Worm (Caenorhabditis elegans): ENCODE data around the gene R09A8.2.

R09A8.2 gene

DNA sequence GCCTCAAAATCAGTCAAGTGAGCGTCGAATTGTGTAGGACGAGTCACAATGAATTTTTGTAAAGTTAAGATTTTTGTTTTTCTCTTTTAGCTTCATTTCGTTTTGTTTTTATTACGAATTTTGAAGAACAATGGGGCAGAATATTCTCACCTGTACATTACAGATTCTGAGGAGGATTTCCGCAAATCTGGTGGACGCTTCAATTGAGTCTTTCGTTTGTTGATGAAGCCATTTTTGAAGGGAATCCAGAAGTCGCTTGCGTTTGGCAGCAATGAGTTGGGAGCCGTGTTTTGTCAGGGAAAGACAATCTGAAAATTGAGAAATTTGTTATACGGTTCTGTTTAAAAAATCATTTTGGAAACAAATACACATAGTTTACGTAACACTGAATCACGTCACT is 45.2 kb downstream of the R09A8.2 start:
- TF ChIP-seq ztf-11 (tag; optimal IDR thresholded peaks at IDR 0.05) (no peak), zip-8 (tag; optimal IDR thresholded peaks at IDR 0.05) (no peak), nhr-2 (tag; optimal IDR thresholded peaks at IDR 0.05) (no peak), blmp-1 (tag; optimal IDR thresholded peaks at IDR 0.05) (no peak), snpc-4 (tag; optimal IDR thresholded peaks at IDR 0.05) (no peak), lin-13 (tag; optimal IDR thresholded peaks at IDR 0.05) (no peak), M03D4.4 (tag; optimal IDR thresholded peaks at IDR 0.05) (no peak), bed-3 (GFP tag; optimal IDR thresholded peaks at IDR 0.05) (no peak), drap-1 (GFP tag; optimal IDR thresholded peaks at IDR 0.05) (no peak), flh-1 (GFP tag; optimal IDR thresholded peaks at IDR 0.05) (no peak), unc-62 (GFP tag; optimal IDR thresholded peaks at IDR 0.05) (no peak), mep-1 (tag; optimal IDR thresholded peaks at IDR 0.05) (no peak), ceh-83 (GFP tag; optimal IDR thresholded peaks at IDR 0.05) (no peak), cnd-1 (tag; optimal IDR thresholded peaks at IDR 0.05) (no peak), elt-3 (tag; optimal IDR thresholded peaks at IDR 0.05) (no peak), lsy-2 (tag; optimal IDR thresholded peaks at IDR 0.05) (no peak), ceh-39 (tag; optimal IDR thresholded peaks at IDR 0.05) (no peak), lin-32 (GFP tag; optimal IDR thresholded peaks at IDR 0.05) (no peak)

DNA sequence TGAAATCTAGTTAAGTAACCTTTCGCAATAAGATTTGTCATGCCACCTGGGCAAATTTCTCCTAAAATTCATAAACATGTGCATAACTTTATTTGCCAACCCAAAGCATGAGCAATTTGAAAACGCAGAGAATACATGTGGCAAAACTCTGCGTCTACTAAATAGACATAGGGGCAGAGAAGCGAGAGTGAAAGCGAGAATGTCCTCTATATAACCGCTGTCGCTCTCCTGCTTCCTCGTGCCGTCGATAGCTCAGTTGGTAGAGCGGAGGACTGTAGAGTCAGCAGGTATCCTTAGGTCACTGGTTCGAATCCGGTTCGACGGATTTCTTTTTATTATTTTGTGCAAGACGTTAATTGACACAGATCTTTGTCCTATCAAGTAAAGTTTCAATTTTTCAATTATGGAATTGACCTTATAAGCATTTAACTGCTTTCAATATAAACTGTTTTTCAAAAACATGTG is 45.8 kb downstream of the R09A8.2 start:
- peak; percentile 96 for TF ChIP-seq sptf-1 (tag; optimal IDR thresholded peaks at IDR 0.05)
- TF ChIP-seq ztf-11 (tag; optimal IDR thresholded peaks at IDR 0.05), result peak; percentile 69
- peak; percentile 60 for TF ChIP-seq nhr-28 (tag; optimal IDR thresholded peaks at IDR 0.05)
- peak; percentile 26 for TF ChIP-seq ceh-39 (tag; optimal IDR thresholded peaks at IDR 0.05)
- peak; percentile 89 for TF ChIP-seq sem-2 (GFP tag; optimal IDR thresholded peaks at IDR 0.05)
- peak; percentile 95 for TF ChIP-seq M03D4.4 (tag; optimal IDR thresholded peaks at IDR 0.05)
- peak; percentile 80 for TF ChIP-seq ces-1 (GFP tag; optimal IDR thresholded peaks at IDR 0.05)
- peak; percentile 57 for TF ChIP-seq lin-13 (tag; optimal IDR thresholded peaks at IDR 0.05)
- peak; percentile 19 for TF ChIP-seq mab-5 (tag; optimal IDR thresholded peaks at IDR 0.05)
- peak; percentile 86 for TF ChIP-seq lin-32 (GFP tag; optimal IDR thresholded peaks at IDR 0.05)
- no peak for TF ChIP-seq blmp-1 (tag; optimal IDR thresholded peaks at IDR 0.05)
- TF ChIP-seq ceh-83 (GFP tag; optimal IDR thresholded peaks at IDR 0.05), result peak; percentile 96
- TF ChIP-seq hlh-1 (tag; optimal IDR thresholded peaks at IDR 0.05), result peak; percentile 61
- peak; percentile 85 for TF ChIP-seq flh-1 (GFP tag; optimal IDR thresholded peaks at IDR 0.05)
- no peak for TF ChIP-seq nhr-12 (tag; optimal IDR thresholded peaks at IDR 0.05)
- TF ChIP-seq nhr-76 (tag; optimal IDR thresholded peaks at IDR 0.05), result no peak
- peak; percentile 71 for TF ChIP-seq pha-4 (tag; optimal IDR thresholded peaks at IDR 0.05)
- TF ChIP-seq lsy-2 (tag; optimal IDR thresholded peaks at IDR 0.05), result peak; percentile 1
- peak; percentile 22 for TF ChIP-seq unc-62 (GFP tag; optimal IDR thresholded peaks at IDR 0.05)
- peak; percentile 86 for TF ChIP-seq tbx-8 (GFP tag; optimal IDR thresholded peaks at IDR 0.05)
- peak; percentile 14 for TF ChIP-seq nhr-2 (tag; optimal IDR thresholded peaks at IDR 0.05)
- peak; percentile 72 for TF ChIP-seq unc-39 (tag; optimal IDR thresholded peaks at IDR 0.05)
- TF ChIP-seq zip-8 (tag; optimal IDR thresholded peaks at IDR 0.05), result no peak
- peak; percentile 7 for TF ChIP-seq elt-3 (tag; optimal IDR thresholded peaks at IDR 0.05)
- TF ChIP-seq mls-2 (tag; optimal IDR thresholded peaks at IDR 0.05), result peak; percentile 97
- TF ChIP-seq unc-120 (tag; optimal IDR thresholded peaks at IDR 0.05; ENCODE audit: poor library complexity, severe bottlenecking), result peak; percentile 93
- TF ChIP-seq mep-1 (tag; optimal IDR thresholded peaks at IDR 0.05), result peak; percentile 83
- TF ChIP-seq snpc-4 (tag; optimal IDR thresholded peaks at IDR 0.05), result no peak
- no peak for TF ChIP-seq nhr-237 (tag; optimal IDR thresholded peaks at IDR 0.05)
- peak; percentile 95 for TF ChIP-seq cnd-1 (tag; optimal IDR thresholded peaks at IDR 0.05)
- peak; percentile 10 for TF ChIP-seq elt-1 (tag; optimal IDR thresholded peaks at IDR 0.05; ENCODE audit: borderline replicate concordance, insufficient read depth)
- peak; percentile 94 for TF ChIP-seq ceh-43 (GFP tag; optimal IDR thresholded peaks at IDR 0.05)
- TF ChIP-seq ham-2 (GFP tag; optimal IDR thresholded peaks at IDR 0.05), result peak; percentile 93
- TF ChIP-seq bed-3 (GFP tag; optimal IDR thresholded peaks at IDR 0.05), result peak; percentile 88
- TF ChIP-seq drap-1 (GFP tag; optimal IDR thresholded peaks at IDR 0.05), result peak; percentile 96

DNA sequence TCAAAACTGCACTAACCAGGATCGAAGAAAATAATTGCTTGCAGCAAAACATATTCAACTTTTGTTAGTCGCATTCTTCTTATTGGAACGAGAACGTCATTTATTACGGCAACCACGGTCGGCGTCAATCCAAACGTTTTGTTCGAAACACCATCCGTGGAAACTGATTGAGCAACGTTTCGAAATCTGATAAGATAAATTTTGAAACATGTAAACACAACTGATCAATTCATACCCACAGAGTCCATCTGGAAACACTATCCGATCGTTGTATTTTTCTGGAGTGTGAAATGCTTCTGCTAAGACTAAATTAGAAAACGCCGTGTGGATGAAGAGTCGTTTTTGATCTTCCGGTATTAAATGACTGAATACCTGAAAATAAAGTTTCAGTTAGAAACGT is 46.5 kb downstream of the R09A8.2 start:
- TF ChIP-seq mls-2 (tag; optimal IDR thresholded peaks at IDR 0.05), result no peak
- TF ChIP-seq zip-8 (tag; optimal IDR thresholded peaks at IDR 0.05), result no peak
- no peak for TF ChIP-seq drap-1 (GFP tag; optimal IDR thresholded peaks at IDR 0.05)
